Worm (Caenorhabditis elegans): ENCODE measurements around the gene srbc-9.

DNA sequence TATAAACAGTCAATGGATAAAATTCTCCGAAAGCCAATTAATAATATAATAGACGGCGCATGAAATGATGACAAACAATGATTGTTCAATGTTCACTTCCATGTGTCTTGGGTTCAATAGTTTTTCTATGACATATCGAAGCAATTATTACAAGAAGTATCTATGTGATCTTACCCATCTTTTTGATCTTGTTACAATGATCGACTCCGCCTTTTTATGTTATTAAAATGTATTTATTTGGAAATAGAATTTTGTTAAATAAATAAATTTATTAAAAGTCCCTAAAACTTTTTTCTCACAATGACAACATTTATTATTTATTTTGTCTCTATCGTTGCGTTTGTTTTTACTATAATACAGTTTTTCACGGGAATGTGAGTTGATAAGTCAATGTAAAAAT is 39.6 kb upstream of the srbc-9 start, which contains the start of gene swt-2:
- TF ChIP-seq cog-1 (tag; optimal IDR thresholded peaks at IDR 0.05) (no peak), klf-2 (GFP tag; conservative IDR thresholded peaks at IDR 0.05) (no peak), tab-1 (GFP tag; IDR thresholded peaks at IDR 0.05) (no peak), T22C8.4 (GFP tag; IDR thresholded peaks at IDR 0.05) (no peak), med-1 (GFP tag; optimal IDR thresholded peaks at IDR 0.05; ENCODE audit: insufficient read depth) (no peak), ztf-29 (GFP tag; IDR thresholded peaks at IDR 0.05) (no peak), ref-1 (GFP tag; conservative IDR thresholded peaks at IDR 0.05) (no peak)

Measured in whole organism, midembryonic.